Fruit fly (Drosophila melanogaster) whole organism, wandering third instar larva: ENCODE measurements around the gene CG8066.

ENCODE experiments used
- CrebA ChIP-seq: fragments of 200-800 bp; sonication (Bioruptor generic); optimal IDR thresholded peaks from 2 replicates; lab custom pipeline; 2016; ENCODE audit warnings: missing biosample characterization, mild to moderate bottlenecking, missing genetic modification characterization, borderline replicate concordance
- Dfd ChIP-seq: fragments of >200 bp; optimal IDR thresholded peaks from 2 replicates; lab custom pipeline; 2017; ENCODE audit warnings: missing biosample characterization, missing genetic modification characterization
- Hr78 ChIP-seq: fragments of >200 bp; optimal IDR thresholded peaks from 2 replicates; lab custom pipeline; 2017; ENCODE audit warnings: missing biosample characterization, missing genetic modification characterization
- Myc ChIP-seq: fragments of >200 bp; optimal IDR thresholded peaks from 2 replicates; lab custom pipeline; 2017
- N ChIP-seq: fragments of >200 bp; optimal IDR thresholded peaks from 2 replicates; lab custom pipeline; 2018; ENCODE audit warnings: missing biosample characterization, missing external identifiers, missing genetic modification characterization
- br ChIP-seq: fragments of 200-800 bp; sonication (Bioruptor generic); optimal IDR thresholded peaks from 2 replicates; lab custom pipeline; 2016; ENCODE audit warnings: missing biosample characterization, missing genetic modification characterization
- brk ChIP-seq: fragments of 200-800 bp; sonication (Bioruptor generic); optimal IDR thresholded peaks from 2 replicates; lab custom pipeline; 2016; ENCODE audit warnings: missing biosample characterization, mild to moderate bottlenecking, missing genetic modification characterization
- dl ChIP-seq, 2 experiments: fragments of 175-275, 200-275 bp in 1 of 2; fragments of 200-275 bp in 1 of 2; sonication (Bioruptor generic); optimal IDR thresholded peaks; lab custom pipeline; 2018; ENCODE audit warnings: mild to moderate bottlenecking in 2 of 2, missing biosample characterization in 2 of 2, missing genetic modification characterization in 2 of 2, moderate library complexity in 2 of 2; ENCODE audit not compliant: partially characterized antibody in 2 of 2, insufficient read depth in 1 of 2
- dmrt93B ChIP-seq: fragments of 200-800 bp; sonication (Bioruptor generic); optimal IDR thresholded peaks from 2 replicates; lab custom pipeline; 2018; ENCODE audit warnings: missing biosample characterization, mild to moderate bottlenecking, missing genetic modification characterization
- fru ChIP-seq: fragments of 200-800 bp; sonication (Bioruptor generic); optimal IDR thresholded peaks from 3 replicates; lab custom pipeline; 2016; ENCODE audit warnings: missing biosample characterization, mild to moderate bottlenecking, missing genetic modification characterization
- h ChIP-seq: fragments of 200-800 bp; sonication (Bioruptor generic); optimal IDR thresholded peaks from 3 replicates; lab custom pipeline; 2016; ENCODE audit warnings: missing biosample characterization, mild to moderate bottlenecking, missing genetic modification characterization
- usp ChIP-seq: fragments of >200 bp; optimal IDR thresholded peaks from 2 replicates; lab custom pipeline; 2017; ENCODE audit warnings: missing biosample characterization, missing genetic modification characterization

DNA sequence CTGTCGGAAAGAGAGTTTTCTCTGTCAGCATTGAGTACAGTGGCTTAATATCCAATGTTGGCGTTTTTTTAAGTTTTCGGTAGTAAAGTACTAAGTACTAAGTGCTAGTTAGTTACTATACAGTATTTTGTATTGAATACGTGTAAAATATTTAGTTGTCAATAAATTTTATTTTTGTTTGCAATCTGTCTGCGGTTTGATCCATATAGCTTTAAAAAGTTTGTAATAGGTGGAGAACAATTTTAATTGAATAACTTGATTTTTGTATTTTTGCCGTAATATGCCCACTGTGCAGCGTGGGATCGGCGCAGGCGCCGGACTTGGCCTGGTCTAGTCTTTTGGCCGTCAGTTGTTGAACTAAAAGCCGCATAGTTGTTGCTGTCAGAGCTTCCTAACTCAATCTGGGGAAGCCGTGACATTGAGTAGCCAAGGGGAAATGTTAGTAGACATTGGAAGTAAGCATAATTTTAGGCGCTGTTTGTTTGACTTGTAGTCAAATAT, 10.2 kb downstream of the CG8066 start:
- TF ChIP-seq dl (GFP tag; optimal IDR thresholded peaks at IDR 0.05; lab: Kevin White, UChicago; ENCODE audit: insufficient read depth in 1 of 2, partially characterized antibody in 2 of 2) (no peak), fru (peak; percentile 46), Dfd (GFP tag; lab: Kevin White, UChicago) (no peak), h (peak; percentile 42), Myc (lab: Kevin White, UChicago) (no peak), Hr78 (GFP tag; lab: Kevin White, UChicago) (no peak), CrebA (GFP tag; lab: Kevin White, UChicago) (no peak), br (GFP tag; lab: Kevin White, UChicago) (peak; percentile 43), N (GFP tag; lab: Kevin White, UChicago) (no peak), dmrt93B (GFP tag; lab: Kevin White, UChicago) (peak; percentile 24), usp (no peak), brk (GFP tag; lab: Kevin White, UChicago) (no peak)
